Fruit fly (Drosophila melanogaster) Kc167 (cell line): ENCODE results near the gene att-ORFB.

Source experiments
- insv ChIP-seq: fragments of >200 bp; optimal IDR thresholded peaks from 3 replicates; lab custom pipeline; 2018; ENCODE audit warnings: missing external identifiers
- psq ChIP-seq: fragments of >200 bp; optimal IDR thresholded peaks from 2 replicates; lab custom pipeline; 2017; ENCODE audit warnings: missing external identifiers
- ttk ChIP-seq: sonication (Bioruptor generic); optimal IDR thresholded peaks from 2 replicates; lab custom pipeline; 2017; ENCODE audit warnings: missing external identifiers

dm6 chr3R:20565546-20565948 is 11.3 kb upstream of the att-ORFB start:
- TF ChIP-seq ttk (lab: Kevin White, UChicago) = no peak
- TF ChIP-seq psq (lab: Kevin White, UChicago) = no peak
- TF ChIP-seq insv (lab: Kevin White, UChicago) = no peak
